Fruit fly (Drosophila melanogaster) whole organism: ENCODE results near the gene CG33645.

Experiments used
- CG8478 ChIP-seq: fragments of >200 bp; optimal IDR thresholded peaks from 2 replicates; lab custom pipeline; 2018; ENCODE audit warnings: inconsistent platforms
- Dll ChIP-seq: fragments of >200 bp; optimal IDR thresholded peaks from 2 replicates; lab custom pipeline; 2017
- EcR ChIP-seq, 2 experiments: fragments of >200 bp; optimal IDR thresholded peaks; 2 replicates each; lab custom pipeline; 2017; ENCODE audit warnings: missing biosample characterization in 2 of 2, missing genetic modification characterization in 2 of 2, missing genetic modification reagents in 2 of 2
- pan ChIP-seq: fragments of >200 bp; optimal IDR thresholded peaks from 2 replicates; lab custom pipeline; 2017
- psq ChIP-seq: fragments of >200 bp; optimal IDR thresholded peaks from 2 replicates; lab custom pipeline; 2017
- usp ChIP-seq: fragments of >200 bp; optimal IDR thresholded peaks from 2 replicates; lab custom pipeline; 2017; ENCODE audit warnings: missing biosample characterization, missing genetic modification characterization, mixed read lengths

Gene CG33645

dm6 chr2L:13547738-13548726 is 15.4 kb downstream of the CG33645 start:
- no peak for TF ChIP-seq CG8478 (lab: Kevin White, UChicago)
- no peak for TF ChIP-seq pan (lab: Kevin White, UChicago)
- TF ChIP-seq psq (lab: Kevin White, UChicago): no peak
- TF ChIP-seq usp: no peak
- no peak for TF ChIP-seq Dll (lab: Kevin White, UChicago)
- TF ChIP-seq EcR (GFP tag; optimal IDR thresholded peaks at IDR 0.05; lab: Kevin White, UChicago): no peak

DNA sequence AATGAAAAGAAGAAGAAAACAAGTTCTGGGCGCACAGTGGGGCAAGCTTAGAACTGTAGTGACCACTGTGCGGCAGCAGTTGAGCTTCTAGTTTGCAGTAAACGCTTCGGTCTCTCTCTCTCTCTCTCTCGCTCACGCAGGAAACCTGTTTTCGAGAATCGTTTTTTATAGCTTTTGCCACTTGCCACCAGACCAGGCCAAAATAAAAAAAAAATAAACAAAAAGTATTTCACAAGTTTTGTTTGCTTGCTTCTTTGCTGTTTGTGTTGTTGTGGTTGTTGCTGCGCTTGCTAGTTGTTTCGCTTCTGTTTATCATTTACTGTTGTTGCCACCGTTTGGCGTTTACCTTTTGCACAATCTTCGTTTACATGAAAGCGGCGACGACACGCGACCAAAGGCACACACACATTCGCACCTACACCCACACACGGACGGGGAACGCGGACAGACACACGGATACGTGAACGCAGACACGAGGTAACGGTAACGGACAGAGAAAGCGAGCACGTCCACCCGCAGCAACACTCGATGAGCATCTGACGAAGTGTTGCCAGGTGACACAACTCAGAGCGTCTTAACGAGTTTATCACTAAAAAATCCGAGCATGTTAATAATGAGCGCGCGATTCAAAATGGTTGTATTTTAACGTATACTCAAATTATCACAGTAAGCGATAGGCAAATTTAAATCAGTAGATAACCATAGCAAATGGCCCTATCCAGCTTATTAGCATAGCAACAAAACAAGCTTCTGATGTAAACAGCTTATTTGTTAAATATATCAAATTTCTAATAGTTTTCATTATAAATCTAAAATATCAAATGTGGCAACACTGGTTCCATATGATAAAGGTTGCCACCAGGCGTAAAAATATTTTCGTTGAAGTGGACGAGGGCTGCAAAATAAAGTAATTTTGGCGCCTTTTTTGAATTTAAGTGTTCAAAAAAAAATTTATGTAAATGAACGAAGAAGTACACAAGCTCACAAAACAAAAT is 16.5 kb downstream of the CG33645 start, which contains the start of gene B4:
TSS of gene B4 (minus strand) at position 543 of the 995 bp plus-strand sequence.
- TF ChIP-seq Dll (lab: Kevin White, UChicago): no peak
- no peak for TF ChIP-seq EcR (GFP tag; optimal IDR thresholded peaks at IDR 0.05; lab: Kevin White, UChicago)
- no peak for TF ChIP-seq usp

dm6 chr2L:13549973-13550458 is 17.4 kb downstream of the CG33645 start, which contains the start of gene kuz:
Gene kuz (plus strand): TSS chr2L:13550139.
- TF ChIP-seq EcR (GFP tag; optimal IDR thresholded peaks at IDR 0.05; lab: Kevin White, UChicago) (no peak), pan (lab: Kevin White, UChicago) (no peak), usp (no peak), psq (lab: Kevin White, UChicago) (no peak), Dll (lab: Kevin White, UChicago) (no peak), CG8478 (lab: Kevin White, UChicago) (no peak)

DNA sequence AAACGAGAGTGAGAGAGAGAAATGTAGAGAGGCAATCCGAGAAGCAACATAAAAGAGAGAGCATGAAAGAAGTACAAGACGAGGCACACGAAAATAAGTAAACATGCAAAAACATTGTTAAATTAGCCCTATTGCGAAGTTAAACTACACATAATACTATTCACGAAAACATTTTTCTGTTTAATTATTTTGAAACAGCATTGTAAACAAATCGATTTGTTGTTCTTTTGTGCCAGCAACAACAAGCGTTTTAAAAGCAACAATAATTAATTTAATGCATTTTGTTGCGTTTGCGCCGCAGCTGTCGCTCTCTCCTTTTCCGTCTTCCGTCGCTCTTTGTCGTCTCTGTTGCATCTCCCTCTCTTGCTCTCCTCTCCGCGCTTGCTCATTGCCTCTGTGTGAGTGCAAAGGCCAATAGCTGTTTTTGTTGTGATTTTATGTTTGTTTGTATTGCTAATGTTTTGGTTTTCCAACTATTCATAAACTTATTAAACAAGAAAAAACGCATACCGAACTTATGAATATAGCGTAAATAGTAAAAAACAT is 17.9 kb downstream of the CG33645 start:
- TF ChIP-seq pan (lab: Kevin White, UChicago): no peak
- TF ChIP-seq Dll (lab: Kevin White, UChicago): no peak

dm6 chr2L:13552686-13553085 is 20.1 kb downstream of the CG33645 start:
- TF ChIP-seq psq (lab: Kevin White, UChicago) (no peak), pan (lab: Kevin White, UChicago) (no peak), CG8478 (lab: Kevin White, UChicago) (no peak), Dll (lab: Kevin White, UChicago) (no peak), usp (no peak), EcR (GFP tag; optimal IDR thresholded peaks at IDR 0.05; lab: Kevin White, UChicago) (no peak)

dm6 chr2L:13554547-13555159 is 22.0 kb downstream of the CG33645 start:
- TF ChIP-seq EcR (GFP tag; optimal IDR thresholded peaks at IDR 0.05; lab: Kevin White, UChicago): no peak
- TF ChIP-seq psq (lab: Kevin White, UChicago): no peak
- TF ChIP-seq CG8478 (lab: Kevin White, UChicago): no peak
- TF ChIP-seq Dll (lab: Kevin White, UChicago): no peak
- no peak for TF ChIP-seq usp
- TF ChIP-seq pan (lab: Kevin White, UChicago): no peak

dm6 chr2L:13555397-13555796 is 22.8 kb downstream of the CG33645 start:
- TF ChIP-seq EcR (GFP tag; optimal IDR thresholded peaks at IDR 0.05; lab: Kevin White, UChicago): no peak
- TF ChIP-seq usp: no peak
- TF ChIP-seq psq (lab: Kevin White, UChicago): no peak

- TF ChIP-seq Dll (lab: Kevin White, UChicago) (no peak), CG8478 (lab: Kevin White, UChicago) (no peak), EcR (GFP tag; optimal IDR thresholded peaks at IDR 0.05; lab: Kevin White, UChicago) (no peak), usp (no peak), pan (lab: Kevin White, UChicago) (no peak), psq (lab: Kevin White, UChicago) (no peak)
Measured at dm6 chr2L:13568938-13569337, 36.3 kb downstream of the CG33645 start.

DNA sequence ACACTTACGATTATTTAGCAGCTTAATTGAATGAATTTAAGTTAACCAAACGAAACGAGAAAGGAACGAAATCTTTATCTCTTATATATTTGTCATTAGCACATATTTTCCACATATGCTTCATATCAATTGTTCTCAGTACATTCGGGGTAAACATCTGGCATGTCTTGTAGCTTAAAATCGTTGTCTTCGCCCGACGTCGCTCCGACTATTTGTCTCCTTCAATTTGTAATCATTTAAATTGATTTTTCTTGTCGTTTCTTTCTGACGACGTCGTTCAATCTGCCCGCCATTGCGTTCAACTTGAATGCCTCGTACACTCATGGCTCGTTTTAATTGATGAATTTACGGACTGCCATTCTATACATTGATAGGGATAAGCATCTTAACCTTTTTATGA is 37.4 kb downstream of the CG33645 start:
- no peak for TF ChIP-seq psq (lab: Kevin White, UChicago)
- no peak for TF ChIP-seq Dll (lab: Kevin White, UChicago)
- TF ChIP-seq CG8478 (lab: Kevin White, UChicago): no peak

- no peak for TF ChIP-seq Dll (lab: Kevin White, UChicago)
- no peak for TF ChIP-seq CG8478 (lab: Kevin White, UChicago)
- TF ChIP-seq pan (lab: Kevin White, UChicago): no peak
- TF ChIP-seq usp: no peak
- no peak for TF ChIP-seq EcR (GFP tag; optimal IDR thresholded peaks at IDR 0.05; lab: Kevin White, UChicago)
- TF ChIP-seq psq (lab: Kevin White, UChicago): no peak
Measured at dm6 chr2L:13570982-13571426, 38.4 kb downstream of the CG33645 start.
